Fruit fly (Drosophila melanogaster): ENCODE measurements around the gene CG42750.

Gene CG42750

dm6 chr2L:18294421-18294890 lies 18.9 kb upstream of the CG42750 start, which contains the start of gene CG5790:
TSS of gene CG5790 (plus strand) at chr2L:18294840.
- TF ChIP-seq CG12155 (GFP tag; optimal IDR thresholded peaks at IDR 0.05), result no peak
- TF ChIP-seq CG3838 (GFP tag; optimal IDR thresholded peaks at IDR 0.05), result no peak
- TF ChIP-seq Ets65A (GFP tag), result peak; percentile 55
- TF ChIP-seq CTCF (GFP tag; optimal IDR thresholded peaks at IDR 0.05), result peak; percentile 81

- TF ChIP-seq CG10959 (GFP tag; IDR thresholded peaks at IDR 0.05) (no peak), gro (GFP tag; optimal IDR thresholded peaks at IDR 0.05) (no peak), tna (GFP tag; IDR thresholded peaks at IDR 0.05; ENCODE audit: partially characterized antibody) (no peak), CTCF (GFP tag; optimal IDR thresholded peaks at IDR 0.05) (no peak), en (GFP tag; optimal IDR thresholded peaks at IDR 0.05) (no peak), CG12219 (GFP tag; optimal IDR thresholded peaks at IDR 0.05) (no peak), gem (tag; optimal IDR thresholded peaks at IDR 0.05) (no peak), Doc2 (GFP tag; IDR thresholded peaks at IDR 0.05) (no peak), twi (tag; optimal IDR thresholded peaks at IDR 0.05) (no peak), Hsf (GFP tag; optimal IDR thresholded peaks at IDR 0.05) (no peak), CG17829 (tag; optimal IDR thresholded peaks at IDR 0.05) (no peak)
Observed at dm6 chr2L:18292222-18292621, 16.7 kb upstream of the CG42750 start, which contains the start of gene Sfp36F. TSS of gene Sfp36F (plus strand) at chr2L:18292522.

dm6 chr2L:18291362-18291761 lies 15.8 kb upstream of the CG42750 start, which contains the start of gene CG43362:
TSS of gene CG43362 (minus strand) at chr2L:18291462.
- no peak for TF ChIP-seq Jarid2 (GFP tag; optimal IDR thresholded peaks at IDR 0.05)
- TF ChIP-seq trem (tag; optimal IDR thresholded peaks at IDR 0.05), result no peak
- TF ChIP-seq klu (GFP tag; IDR thresholded peaks at IDR 0.05), result no peak
- TF ChIP-seq CG9609 (GFP tag; optimal IDR thresholded peaks at IDR 0.05), result no peak
- no peak for TF ChIP-seq CG10321 (GFP tag; IDR thresholded peaks at IDR 0.05)
- TF ChIP-seq CG9437 (GFP tag; optimal IDR thresholded peaks at IDR 0.05), result no peak
- no peak for TF ChIP-seq gce (GFP tag; IDR thresholded peaks at IDR 0.05)

- TF ChIP-seq CG2875 (GFP tag; optimal IDR thresholded peaks at IDR 0.05) (no peak), CG30403 (GFP tag; optimal IDR thresholded peaks at IDR 0.05) (no peak), CG34224 (GFP tag; IDR thresholded peaks at IDR 0.05; ENCODE audit: partially characterized antibody) (no peak), CG9727 (GFP tag; optimal IDR thresholded peaks at IDR 0.05) (peak; percentile 34), gsb (GFP tag; IDR thresholded peaks at IDR 0.05) (no peak), CG6654 (GFP tag; optimal IDR thresholded peaks at IDR 0.05) (no peak), CG11093 (GFP tag; IDR thresholded peaks at IDR 0.05) (no peak), MTF-1 (GFP tag; optimal IDR thresholded peaks at IDR 0.05; ENCODE audit: borderline replicate concordance) (no peak), CG5245 (GFP tag; optimal IDR thresholded peaks at IDR 0.05) (peak; percentile 38), her (GFP tag; optimal IDR thresholded peaks at IDR 0.05) (no peak), Oaz (GFP tag; IDR thresholded peaks at IDR 0.05) (no peak), CG5953 (GFP tag; IDR thresholded peaks at IDR 0.05) (no peak), CG1647 (GFP tag; optimal IDR thresholded peaks at IDR 0.05) (no peak), prd (optimal IDR thresholded peaks at IDR 0.05) (no peak), prd (GFP tag; IDR thresholded peaks at IDR 0.05) (peak; percentile 68; the same call in 2 of the 3 replicates), Gsc (GFP tag; IDR thresholded peaks at IDR 0.05) (peak; percentile 13; the same call in 1 of the 2 replicates), pho (GFP tag; optimal IDR thresholded peaks at IDR 0.05) (no peak), CG15479 (GFP tag; optimal IDR thresholded peaks at IDR 0.05) (no peak), CG2120 (GFP tag; optimal IDR thresholded peaks at IDR 0.05) (no peak), lmd (GFP tag; IDR thresholded peaks at IDR 0.05) (0 out of 2 replicates have a peak, but pooled peaks have one; percentile 19), otp (GFP tag; IDR thresholded peaks at IDR 0.05) (no peak), usp (GFP tag; optimal IDR thresholded peaks at IDR 0.05) (no peak), Sox102F (GFP tag; optimal IDR thresholded peaks at IDR 0.05) (peak; percentile 2), CG14710 (tag; optimal IDR thresholded peaks at IDR 0.05) (no peak), CG8290 (GFP tag; optimal IDR thresholded peaks at IDR 0.05) (no peak), CG8290 (tag; optimal IDR thresholded peaks at IDR 0.05) (no peak), CG17612 (GFP tag; IDR thresholded peaks at IDR 0.05) (no peak), ap (GFP tag; IDR thresholded peaks at IDR 0.05) (no peak), Med (GFP tag) (no peak)
Observed at dm6 chr2L:18287171-18287570, 11.6 kb upstream of the CG42750 start.

All from whole organism, embryonic.